Worm (Caenorhabditis elegans) whole organism, L2 larva: ENCODE data around the gene ZK673.1.

Experiments used
- Y55F3AM.14 ChIP-seq: fragments of 200-800 bp; sonication (Bioruptor generic); optimal IDR thresholded peaks from 2 replicates; lab custom pipeline; 2018; ENCODE audit warnings: mild to moderate bottlenecking, missing genetic modification characterization, missing compliant biosample characterization
- alr-1 ChIP-seq: fragments of 150-350 bp; optimal IDR thresholded peaks from 2 replicates; lab custom pipeline; 2014; ENCODE audit warnings: missing biosample characterization, missing genetic modification characterization
- elt-3 ChIP-seq: sonication (generic microtip); optimal IDR thresholded peaks from 2 replicates; lab custom pipeline; 2017; ENCODE audit warnings: missing biosample characterization, missing genetic modification characterization
- lin-11 ChIP-seq: fragments of 150-350 bp; sonication (generic microtip); optimal IDR thresholded peaks from 2 replicates; lab custom pipeline; 2014; ENCODE audit warnings: missing biosample characterization, missing genetic modification characterization, inconsistent platforms, mixed read lengths
- sma-9 ChIP-seq, 2 experiments: fragments of 150-350 bp in 1 of 2; sonication (generic microtip) in 1 of 2; optimal IDR thresholded peaks; 2 replicates each; lab custom pipeline; 2014 to 2016; ENCODE audit warnings: missing genetic modification characterization in 2 of 2, mild to moderate bottlenecking in 1 of 2, missing biosample characterization in 1 of 2, missing compliant biosample characterization in 1 of 2, missing genetic modification reagents in 1 of 2, moderate library complexity in 1 of 2
- snpc-4 ChIP-seq: fragments of 150-350 bp; optimal IDR thresholded peaks from 2 replicates; lab custom pipeline; 2014; ENCODE audit warnings: missing biosample characterization, missing genetic modification characterization

ce11 chrII:10486738-10487137 lies 43.8 kb downstream of the ZK673.1 start, which contains the start of gene ZK666.15:
- TF ChIP-seq alr-1 (no peak), elt-3 (tag; lab: Kevin White, UChicago) (no peak), lin-11 (no peak), snpc-4 (tag; lab: Kevin White, UChicago) (no peak), Y55F3AM.14 (GFP tag; lab: Kevin White, UChicago) (no peak), sma-9 (GFP tag; optimal IDR thresholded peaks at IDR 0.05; lab: Kevin White, UChicago) (no peak), sma-9 (tag; optimal IDR thresholded peaks at IDR 0.05; lab: Kevin White, UChicago) (no peak)
